Fruit fly (Drosophila melanogaster) whole organism, adult: ENCODE measurements around the gene Frmd5.
A peak's percentile ranks its signal among the peaks of the same experiment; 100 is the strongest.

ENCODE experiments used
- bab1 ChIP-seq: fragments of 200-800 bp; sonication (Bioruptor generic); optimal IDR thresholded peaks from 3 replicates; lab custom pipeline; 2019; ENCODE audit warnings: missing biosample characterization, mild to moderate bottlenecking, missing genetic modification characterization, moderate library complexity
- cic ChIP-seq: fragments of 200-800 bp; sonication (Bioruptor generic); optimal IDR thresholded peaks from 2 replicates; lab custom pipeline; 2017; ENCODE audit warnings: missing biosample characterization, mild to moderate bottlenecking, missing genetic modification characterization, moderate library complexity

- peak; percentile 38 for TF ChIP-seq cic
- TF ChIP-seq bab1 (GFP tag; lab: Kevin White, UChicago): peak; percentile 38
Observed at dm6 chr2L:10375464-10376236, 31.4 kb downstream of the Frmd5 start, which contains the start of the genes CG33303 and dpr19.
